Worm (Caenorhabditis elegans): Measurements from ENCODE around the gene srj-54.
A peak's percentile ranks its signal among the peaks of the same experiment; 100 is the strongest.

The srj-54 gene

ce11 chrV:2869503-2869902, 9.9 kb upstream of the srj-54 start, which contains the start of gene srh-241:
Gene srh-241 (minus strand): TSS chrV:2869603.
- TF ChIP-seq ceh-8 (GFP tag; optimal IDR thresholded peaks at IDR 0.05) (no peak), lin-13 (GFP tag; optimal IDR thresholded peaks at IDR 0.05) (no peak), aha-1 (tag; optimal IDR thresholded peaks at IDR 0.05) (no peak), egl-27 (tag; optimal IDR thresholded peaks at IDR 0.05) (no peak), tbx-2 (tag; optimal IDR thresholded peaks at IDR 0.05) (no peak), snpc-4 (tag; optimal IDR thresholded peaks at IDR 0.05) (no peak), aly-2 (tag; optimal IDR thresholded peaks at IDR 0.05) (no peak), pag-3 (tag; optimal IDR thresholded peaks at IDR 0.05; ENCODE audit: borderline replicate concordance, insufficient read depth) (no peak), isw-1 (GFP tag; IDR thresholded peaks at IDR 0.05) (no peak)

ce11 chrV:2864899-2865298, 5.3 kb upstream of the srj-54 start, which contains the start of gene srh-240:
Gene srh-240 (plus strand): TSS chrV:2865199.
- TF ChIP-seq ztf-11 (tag; optimal IDR thresholded peaks at IDR 0.05) = no peak
- TF ChIP-seq zag-1 (tag; optimal IDR thresholded peaks at IDR 0.05) = no peak
- TF ChIP-seq fkh-8 (tag; optimal IDR thresholded peaks at IDR 0.05) = peak; percentile 58
- no peak for TF ChIP-seq dpl-1 (GFP tag; optimal IDR thresholded peaks at IDR 0.05)

- TF ChIP-seq nhr-84 (tag; optimal IDR thresholded peaks at IDR 0.05) (no peak), aha-1 (tag; optimal IDR thresholded peaks at IDR 0.05) (no peak), ceh-90 (tag; optimal IDR thresholded peaks at IDR 0.05) (no peak), rnt-1 (tag; optimal IDR thresholded peaks at IDR 0.05) (no peak), sptf-1 (tag; optimal IDR thresholded peaks at IDR 0.05) (no peak), lin-15B (tag; optimal IDR thresholded peaks at IDR 0.05) (no peak), nhr-76 (tag; optimal IDR thresholded peaks at IDR 0.05) (no peak), blmp-1 (tag; optimal IDR thresholded peaks at IDR 0.05) (no peak), hpl-2 (GFP tag; optimal IDR thresholded peaks at IDR 0.05) (no peak), zip-4 (GFP tag; optimal IDR thresholded peaks at IDR 0.05) (no peak), zag-1 (tag; optimal IDR thresholded peaks at IDR 0.05) (no peak), snpc-4 (tag; optimal IDR thresholded peaks at IDR 0.05) (no peak), egl-27 (tag; optimal IDR thresholded peaks at IDR 0.05) (no peak), ces-1 (GFP tag; optimal IDR thresholded peaks at IDR 0.05) (no peak), nhr-47 (tag; optimal IDR thresholded peaks at IDR 0.05) (no peak), vab-15 (tag; optimal IDR thresholded peaks at IDR 0.05) (no peak), hlh-4 (tag; optimal IDR thresholded peaks at IDR 0.05) (no peak), egl-13 (tag; optimal IDR thresholded peaks at IDR 0.05) (no peak)
These were observed 3.4 kb upstream of the srj-54 start, which contains the start of gene srh-272 for ce11 chrV:2863033-2863432. Gene srh-272 (plus strand): TSS chrV:2863333.

- no peak for TF ChIP-seq xbp-1 (tag; optimal IDR thresholded peaks at IDR 0.05)
- TF ChIP-seq lsy-2 (tag; optimal IDR thresholded peaks at IDR 0.05) = no peak
- no peak for TF ChIP-seq mdl-1 (tag; optimal IDR thresholded peaks at IDR 0.05)
- no peak for TF ChIP-seq dpl-1 (GFP tag; optimal IDR thresholded peaks at IDR 0.05)
- no peak for TF ChIP-seq mef-2 (tag; optimal IDR thresholded peaks at IDR 0.05)
These were observed 1.9 kb upstream of the srj-54 start, which contains the start of gene srh-270 for ce11 chrV:2861505-2861904. Gene srh-270 (minus strand): TSS chrV:2861605.

- TF ChIP-seq nhr-28 (tag; optimal IDR thresholded peaks at IDR 0.05) (no peak), ztf-11 (tag; optimal IDR thresholded peaks at IDR 0.05) (no peak), sox-4 (tag; optimal IDR thresholded peaks at IDR 0.05) (no peak), fkh-10 (GFP tag; optimal IDR thresholded peaks at IDR 0.05) (no peak), elt-3 (tag; optimal IDR thresholded peaks at IDR 0.05) (no peak), unc-30 (tag; optimal IDR thresholded peaks at IDR 0.05) (no peak), C16A3.4 (tag; optimal IDR thresholded peaks at IDR 0.05) (no peak), mef-2 (tag; optimal IDR thresholded peaks at IDR 0.05) (no peak), ces-1 (GFP tag; optimal IDR thresholded peaks at IDR 0.05) (no peak), isw-1 (GFP tag; IDR thresholded peaks at IDR 0.05) (no peak), fkh-8 (tag; optimal IDR thresholded peaks at IDR 0.05) (no peak), hlh-17 (GFP tag; optimal IDR thresholded peaks at IDR 0.05; ENCODE audit: borderline replicate concordance) (no peak), ztf-4 (tag; optimal IDR thresholded peaks at IDR 0.05) (no peak), mab-9 (GFP tag; IDR thresholded peaks at IDR 0.05) (no peak), C34B4.2 (tag; optimal IDR thresholded peaks at IDR 0.05) (no peak), tlp-1 (tag; optimal IDR thresholded peaks at IDR 0.05) (no peak), snu-23 (GFP tag; optimal IDR thresholded peaks at IDR 0.05) (no peak)
These were observed 1.8 kb downstream of the srj-54 start, which contains the start of gene srj-55 for ce11 chrV:2857842-2858241. Gene srj-55 (minus strand): TSS chrV:2857942.
